Fruit fly (Drosophila melanogaster) whole organism: ENCODE results near the gene CG11858.

Experiments used
- CG8478 ChIP-seq: fragments of >200 bp; optimal IDR thresholded peaks from 2 replicates; lab custom pipeline; 2018; ENCODE audit warnings: inconsistent platforms
- Dll ChIP-seq: fragments of >200 bp; optimal IDR thresholded peaks from 2 replicates; lab custom pipeline; 2017
- EcR ChIP-seq, 2 experiments: fragments of >200 bp; optimal IDR thresholded peaks; 2 replicates each; lab custom pipeline; 2017; ENCODE audit warnings: missing biosample characterization in 2 of 2, missing genetic modification characterization in 2 of 2, missing genetic modification reagents in 2 of 2
- pan ChIP-seq: fragments of >200 bp; optimal IDR thresholded peaks from 2 replicates; lab custom pipeline; 2017
- psq ChIP-seq: fragments of >200 bp; optimal IDR thresholded peaks from 2 replicates; lab custom pipeline; 2017
- usp ChIP-seq: fragments of >200 bp; optimal IDR thresholded peaks from 2 replicates; lab custom pipeline; 2017; ENCODE audit warnings: missing biosample characterization, missing genetic modification characterization, mixed read lengths

Gene CG11858

DNA sequence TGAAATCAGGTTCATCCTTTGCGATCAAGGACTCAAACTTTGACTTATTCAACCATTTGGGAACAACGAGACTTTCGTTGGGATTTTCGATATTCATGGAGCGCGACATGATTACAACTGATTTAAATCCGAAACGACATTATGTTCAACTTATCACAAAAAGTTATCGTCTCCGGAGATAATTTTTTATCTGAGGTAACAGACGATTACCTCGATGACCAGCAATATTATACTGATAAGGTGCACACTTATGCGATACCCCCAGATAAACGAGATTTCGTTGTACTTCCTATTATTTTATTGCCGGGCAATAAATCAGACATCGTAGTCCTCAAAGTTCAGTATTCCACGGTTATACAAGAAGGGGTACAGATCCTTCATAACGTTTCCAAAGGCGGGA lies 35.1 kb downstream of the CG11858 start, which contains the start of gene CG31097:
Gene CG31097, minus strand, starts transcription at position 101 of the 400 bp plus-strand sequence.
- TF ChIP-seq Dll (lab: Kevin White, UChicago), result no peak
- no peak for TF ChIP-seq usp (GFP tag; lab: Kevin White, UChicago)
- TF ChIP-seq CG8478, result no peak
- no peak for TF ChIP-seq EcR (GFP tag; optimal IDR thresholded peaks at IDR 0.05; lab: Kevin White, UChicago)
- TF ChIP-seq psq, result no peak
- no peak for TF ChIP-seq pan

DNA sequence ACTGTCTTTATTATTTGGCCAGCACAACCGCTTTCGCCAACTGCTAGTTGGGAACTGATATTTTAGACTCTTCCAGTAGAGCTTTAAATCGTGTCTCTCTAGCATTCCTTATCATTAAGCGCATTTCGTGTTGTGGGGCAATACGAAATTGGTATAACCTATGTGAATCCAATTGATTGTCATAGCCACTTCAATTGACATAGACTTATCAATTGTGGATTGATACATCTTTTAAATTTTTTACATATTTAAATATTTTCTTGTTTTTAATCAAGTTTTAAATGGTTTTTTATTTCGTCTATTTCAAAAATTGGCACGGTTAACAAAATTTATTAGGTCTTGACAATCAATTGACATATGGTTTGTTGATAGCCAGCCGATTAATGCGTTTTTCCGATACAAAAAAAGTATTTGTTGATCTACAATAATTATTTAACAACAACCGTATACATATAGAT lies 37.0 kb downstream of the CG11858 start, which contains the start of gene CG31288:
Gene CG31288, minus strand, starts transcription at position 51 of the 458 bp plus-strand sequence.
- no peak for TF ChIP-seq EcR (GFP tag; optimal IDR thresholded peaks at IDR 0.05; lab: Kevin White, UChicago)
- TF ChIP-seq usp (GFP tag; lab: Kevin White, UChicago), result no peak
- TF ChIP-seq Dll (lab: Kevin White, UChicago), result no peak
- TF ChIP-seq CG8478, result no peak
- TF ChIP-seq pan, result no peak
- no peak for TF ChIP-seq psq

DNA sequence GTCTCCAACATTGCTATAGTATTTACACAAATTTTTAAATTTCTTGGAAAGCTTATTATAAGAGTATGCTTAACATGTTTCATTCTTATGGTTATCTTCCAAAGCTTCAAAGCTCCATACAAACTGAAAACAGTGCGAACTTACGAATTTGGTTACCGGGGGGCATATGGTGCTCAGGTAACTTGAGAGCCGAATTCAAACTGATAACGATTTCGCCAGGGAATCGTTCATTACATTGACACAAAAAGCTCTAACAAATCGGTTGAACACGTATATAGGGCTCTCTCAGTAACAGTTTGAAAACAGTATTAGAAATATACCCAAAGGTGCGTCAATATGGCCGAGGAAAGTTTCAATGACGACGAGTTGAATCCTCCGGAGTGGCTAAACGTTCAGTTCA lies 38.0 kb downstream of the CG11858 start, which contains the start of gene CG13659:
Gene CG13659, plus strand, starts transcription at position 317 of the 400 bp plus-strand sequence.
- TF ChIP-seq Dll (lab: Kevin White, UChicago), result no peak
- no peak for TF ChIP-seq usp (GFP tag; lab: Kevin White, UChicago)
- TF ChIP-seq CG8478, result no peak
- no peak for TF ChIP-seq EcR (GFP tag; optimal IDR thresholded peaks at IDR 0.05; lab: Kevin White, UChicago)
- TF ChIP-seq psq, result no peak
- TF ChIP-seq pan, result no peak

DNA sequence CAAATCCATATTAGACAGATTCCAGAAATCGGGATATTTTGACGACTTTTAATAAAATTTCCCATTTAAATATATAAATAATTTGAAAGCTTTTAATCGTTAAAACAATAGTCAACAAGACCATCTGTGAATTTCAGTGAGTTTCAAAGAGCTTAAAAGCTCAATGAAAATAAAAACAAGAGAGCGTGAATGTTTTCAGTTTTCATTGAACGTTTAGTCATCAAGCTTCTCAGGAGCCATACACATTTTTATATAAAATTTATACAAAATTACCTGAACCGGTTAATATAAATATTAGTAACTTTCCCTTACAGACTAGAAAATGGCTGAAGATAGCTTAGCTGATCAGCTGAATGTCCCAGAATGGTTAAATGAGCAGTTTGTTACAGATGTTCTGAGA lies 39.7 kb downstream of the CG11858 start, which contains the start of gene CG31370:
Gene CG31370, plus strand, starts transcription at position 226 of the 400 bp plus-strand sequence.
- TF ChIP-seq usp (GFP tag; lab: Kevin White, UChicago), result no peak
- no peak for TF ChIP-seq CG8478
- TF ChIP-seq EcR (GFP tag; optimal IDR thresholded peaks at IDR 0.05; lab: Kevin White, UChicago), result no peak
- TF ChIP-seq psq, result no peak
- no peak for TF ChIP-seq pan
- no peak for TF ChIP-seq Dll (lab: Kevin White, UChicago)

DNA sequence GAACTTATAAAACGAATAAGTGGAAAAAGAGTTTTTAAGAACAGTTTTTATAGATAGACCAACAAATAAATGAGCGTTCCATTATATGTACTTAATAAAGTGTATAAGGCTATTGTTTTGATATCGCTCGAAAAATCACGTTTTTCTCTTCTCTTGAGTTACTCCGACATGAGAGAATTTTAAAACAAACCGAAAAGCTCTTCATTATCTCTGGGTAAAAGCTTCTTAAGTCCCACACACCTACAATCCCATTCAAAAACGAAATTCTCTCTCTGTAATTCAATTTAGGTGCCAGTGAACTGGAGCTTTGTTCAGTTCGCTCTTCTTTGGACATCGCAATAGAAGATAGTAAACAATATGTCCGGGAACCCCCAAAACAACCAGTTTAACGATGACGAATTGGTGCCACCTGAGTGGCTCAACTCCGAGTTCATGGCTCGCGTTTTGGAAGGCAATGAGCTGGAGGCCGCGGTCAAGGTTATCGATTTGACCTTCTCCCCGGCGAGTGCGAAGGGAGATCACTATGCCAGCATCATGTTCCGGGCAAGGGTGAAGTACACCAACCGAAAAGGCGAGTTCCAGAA lies 41.4 kb downstream of the CG11858 start, which contains the start of gene CG31436:
Gene CG31436, plus strand, starts transcription at position 281 of the 584 bp plus-strand sequence.
- TF ChIP-seq CG8478 (no peak), Dll (lab: Kevin White, UChicago) (no peak), pan (no peak), psq (no peak), usp (GFP tag; lab: Kevin White, UChicago) (no peak), EcR (GFP tag; optimal IDR thresholded peaks at IDR 0.05; lab: Kevin White, UChicago) (no peak)

dm6 chr3R:25305822-25306544 lies 43.4 kb downstream of the CG11858 start:
- TF ChIP-seq usp (GFP tag; lab: Kevin White, UChicago) (no peak), CG8478 (no peak), EcR (GFP tag; optimal IDR thresholded peaks at IDR 0.05; lab: Kevin White, UChicago) (no peak), Dll (lab: Kevin White, UChicago) (no peak), psq (no peak), pan (no peak)

DNA sequence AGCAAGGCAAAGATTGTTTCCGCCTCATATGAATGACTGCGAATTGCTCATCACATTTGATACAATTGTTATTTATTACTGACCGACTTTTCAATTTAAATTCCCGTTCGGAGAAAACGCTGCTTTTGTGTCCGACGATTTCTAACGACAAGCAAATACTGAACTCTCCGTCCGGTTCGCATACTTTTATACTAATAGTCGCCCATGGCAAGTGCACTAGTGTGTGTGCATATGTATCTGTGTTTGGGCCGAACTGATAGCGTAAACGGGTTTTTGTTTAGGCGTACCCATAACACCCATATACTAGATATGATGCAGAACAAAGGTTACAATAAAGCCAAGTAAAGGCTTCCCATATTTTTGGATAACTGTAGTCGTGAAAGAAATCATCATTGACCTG lies 45.7 kb downstream of the CG11858 start, which contains the start of gene CG10550:
Gene CG10550, minus strand, starts transcription at position 164 of the 400 bp plus-strand sequence.
- TF ChIP-seq usp (GFP tag; lab: Kevin White, UChicago) (no peak), Dll (lab: Kevin White, UChicago) (no peak), psq (no peak), CG8478 (no peak), pan (no peak), EcR (GFP tag; optimal IDR thresholded peaks at IDR 0.05; lab: Kevin White, UChicago) (no peak)

DNA sequence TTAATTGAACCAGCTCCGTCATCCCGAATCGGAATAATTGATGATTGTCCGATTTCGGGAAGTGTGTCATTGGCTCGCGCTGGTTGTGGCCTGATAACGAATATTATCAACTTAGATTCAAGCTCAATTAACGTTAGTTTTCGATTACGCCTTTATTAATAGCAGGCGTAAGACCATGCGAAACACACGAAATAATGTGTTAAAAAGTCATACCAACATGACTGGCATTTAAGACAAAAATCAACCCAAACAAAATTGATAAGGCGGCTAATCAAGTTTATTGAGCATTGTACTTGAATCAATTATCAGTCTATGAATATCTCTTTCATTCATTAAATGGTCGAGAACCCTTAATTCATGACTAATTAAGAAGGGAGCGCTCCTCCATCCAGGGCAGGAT lies 46.6 kb downstream of the CG11858 start:
- TF ChIP-seq EcR (GFP tag; optimal IDR thresholded peaks at IDR 0.05; lab: Kevin White, UChicago) (no peak), psq (no peak), pan (no peak), usp (GFP tag; lab: Kevin White, UChicago) (no peak), Dll (lab: Kevin White, UChicago) (no peak), CG8478 (no peak)

DNA sequence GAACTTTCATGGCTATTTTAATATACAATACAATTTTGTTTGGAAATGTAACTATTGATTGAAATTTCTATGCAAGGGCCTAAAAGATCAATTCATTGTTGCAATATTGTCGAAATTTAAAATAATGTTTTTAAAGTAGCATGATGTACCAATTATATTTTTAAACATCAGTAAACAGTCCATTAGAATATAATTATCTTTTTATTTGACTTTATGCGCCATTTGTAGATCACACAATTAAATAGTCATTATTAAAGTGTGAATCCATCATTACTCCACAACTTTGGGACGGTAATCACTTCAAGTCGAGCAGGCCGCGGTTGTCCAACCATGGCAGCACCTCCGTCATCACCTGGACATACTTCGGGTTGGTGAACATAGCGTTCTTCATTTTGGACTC lies 48.3 kb downstream of the CG11858 start, which contains the start of gene CG31099:
Gene CG31099, minus strand, starts transcription at position 101 of the 400 bp plus-strand sequence.
- TF ChIP-seq psq, result no peak
- TF ChIP-seq usp (GFP tag; lab: Kevin White, UChicago), result no peak
- no peak for TF ChIP-seq pan
- TF ChIP-seq Dll (lab: Kevin White, UChicago), result no peak
- TF ChIP-seq CG8478, result no peak
- no peak for TF ChIP-seq EcR (GFP tag; optimal IDR thresholded peaks at IDR 0.05; lab: Kevin White, UChicago)

dm6 chr3R:25312583-25312982 lies 50.0 kb downstream of the CG11858 start:
- TF ChIP-seq pan (no peak), usp (GFP tag; lab: Kevin White, UChicago) (no peak), psq (no peak), CG8478 (no peak), Dll (lab: Kevin White, UChicago) (no peak), EcR (GFP tag; optimal IDR thresholded peaks at IDR 0.05; lab: Kevin White, UChicago) (no peak)
